Worm (Caenorhabditis elegans) whole organism, L2 larva: ENCODE measurements around the gene B0228.9.

Experiments
- C34F6.9 ChIP-seq: fragments of 150-350 bp; optimal IDR thresholded peaks from 2 replicates; lab custom pipeline; 2014; ENCODE audit warnings: missing biosample characterization, missing genetic modification characterization
- R02D3.7 ChIP-seq: fragments of 150-350 bp; optimal IDR thresholded peaks from 2 replicates; lab custom pipeline; 2014; ENCODE audit warnings: missing biosample characterization, missing genetic modification characterization
- Y55F3AM.14 ChIP-seq: fragments of 200-800 bp; sonication (Bioruptor generic); optimal IDR thresholded peaks from 2 replicates; lab custom pipeline; 2018; ENCODE audit warnings: mild to moderate bottlenecking, missing genetic modification characterization, missing compliant biosample characterization
- ZK546.5 ChIP-seq: sonication (generic microtip); optimal IDR thresholded peaks from 2 replicates; lab custom pipeline; 2017; ENCODE audit warnings: missing biosample characterization, missing genetic modification characterization
- alr-1 ChIP-seq: fragments of 150-350 bp; optimal IDR thresholded peaks from 2 replicates; lab custom pipeline; 2014; ENCODE audit warnings: missing biosample characterization, missing genetic modification characterization
- aly-2 ChIP-seq: fragments of 150-350 bp; optimal IDR thresholded peaks from 2 replicates; lab custom pipeline; 2014; ENCODE audit warnings: missing biosample characterization, missing genetic modification characterization
- ama-1 ChIP-seq: fragments of 150-350 bp; optimal IDR thresholded peaks from 2 replicates; lab custom pipeline; 2018; ENCODE audit warnings: inconsistent platforms
- ceh-16 ChIP-seq: fragments of 150-350 bp; optimal IDR thresholded peaks from 2 replicates; lab custom pipeline; 2014; ENCODE audit warnings: missing biosample characterization, missing genetic modification characterization
- ceh-82 ChIP-seq: fragments of 150-350 bp; optimal IDR thresholded peaks from 2 replicates; lab custom pipeline; 2014; ENCODE audit warnings: missing biosample characterization, missing genetic modification characterization
- crh-2 ChIP-seq: sonication (generic microtip); optimal IDR thresholded peaks from 2 replicates; lab custom pipeline; 2017; ENCODE audit warnings: missing biosample characterization, missing genetic modification characterization
- dmd-4 ChIP-seq: sonication (generic microtip); optimal IDR thresholded peaks from 2 replicates; lab custom pipeline; 2017; ENCODE audit warnings: missing biosample characterization, missing genetic modification characterization
- egl-27 ChIP-seq: sonication (generic microtip); optimal IDR thresholded peaks from 3 replicates; lab custom pipeline; 2017; ENCODE audit warnings: missing biosample characterization, missing genetic modification reagents, missing genetic modification characterization
- elt-1 ChIP-seq: fragments of 150-350 bp; optimal IDR thresholded peaks from 2 replicates; lab custom pipeline; 2014; ENCODE audit warnings: missing biosample characterization, missing genetic modification characterization
- fos-1 ChIP-seq: fragments of 150-350 bp; optimal IDR thresholded peaks from 2 replicates; lab custom pipeline; 2014; ENCODE audit warnings: missing biosample characterization, missing genetic modification characterization
- gmeb-1 ChIP-seq: fragments of 150-350 bp; optimal IDR thresholded peaks from 2 replicates; lab custom pipeline; 2014; ENCODE audit warnings: missing biosample characterization, missing genetic modification characterization
- lin-11 ChIP-seq: fragments of 150-350 bp; sonication (generic microtip); optimal IDR thresholded peaks from 2 replicates; lab custom pipeline; 2014; ENCODE audit warnings: missing biosample characterization, missing genetic modification characterization, inconsistent platforms, mixed read lengths
- lin-13 ChIP-seq: fragments of 150-350 bp; optimal IDR thresholded peaks from 2 replicates; lab custom pipeline; 2014; ENCODE audit warnings: missing biosample characterization, missing genetic modification reagents, missing genetic modification characterization
- lin-39 ChIP-seq: fragments of 150-350 bp; optimal IDR thresholded peaks from 2 replicates; lab custom pipeline; 2014; ENCODE audit warnings: missing biosample characterization, missing genetic modification reagents, missing genetic modification characterization
- lsy-2 ChIP-seq, 2 experiments: fragments of 150-350 bp in 1 of 2; sonication (generic microtip) in 1 of 2; optimal IDR thresholded peaks; 2 replicates each; lab custom pipeline; 2014 to 2017; ENCODE audit warnings: missing biosample characterization in 2 of 2, missing genetic modification characterization in 2 of 2
- mab-5 ChIP-seq: fragments of 150-350 bp; optimal IDR thresholded peaks from 2 replicates; lab custom pipeline; 2014; ENCODE audit warnings: missing biosample characterization, missing genetic modification characterization
- mbf-1 ChIP-seq: sonication (generic microtip); optimal IDR thresholded peaks from 2 replicates; lab custom pipeline; 2017; ENCODE audit warnings: missing biosample characterization, missing genetic modification characterization
- nhr-11 ChIP-seq: fragments of 150-350 bp; optimal IDR thresholded peaks from 2 replicates; lab custom pipeline; 2014; ENCODE audit warnings: missing biosample characterization, missing genetic modification characterization
- nhr-12 ChIP-seq: fragments of 150-350 bp; optimal IDR thresholded peaks from 2 replicates; lab custom pipeline; 2014; ENCODE audit warnings: missing biosample characterization, missing genetic modification characterization
- nhr-129 ChIP-seq: fragments of 150-350 bp; optimal IDR thresholded peaks from 2 replicates; lab custom pipeline; 2014; ENCODE audit warnings: missing biosample characterization, missing genetic modification characterization
- nhr-21 ChIP-seq: fragments of 150-350 bp; optimal IDR thresholded peaks from 2 replicates; lab custom pipeline; 2014; ENCODE audit warnings: missing biosample characterization, missing genetic modification characterization
- nhr-23 ChIP-seq: fragments of 150-350 bp; optimal IDR thresholded peaks from 2 replicates; lab custom pipeline; 2014; ENCODE audit warnings: missing biosample characterization, missing genetic modification reagents, missing genetic modification characterization
- nhr-237 ChIP-seq: fragments of 150-350 bp; optimal IDR thresholded peaks from 2 replicates; lab custom pipeline; 2014; ENCODE audit warnings: missing biosample characterization, missing genetic modification characterization
- nhr-25 ChIP-seq: fragments of 150-350 bp; sonication (generic microtip); optimal IDR thresholded peaks from 3 replicates; lab custom pipeline; 2014; ENCODE audit warnings: missing biosample characterization, missing genetic modification characterization
- nhr-6 ChIP-seq: fragments of 150-350 bp; optimal IDR thresholded peaks from 2 replicates; lab custom pipeline; 2014; ENCODE audit warnings: missing biosample characterization, missing genetic modification characterization
- nhr-77 ChIP-seq: fragments of 150-350 bp; optimal IDR thresholded peaks from 2 replicates; lab custom pipeline; 2014; ENCODE audit warnings: missing biosample characterization, missing genetic modification characterization
- peb-1 ChIP-seq: fragments of 150-350 bp; optimal IDR thresholded peaks from 2 replicates; lab custom pipeline; 2014; ENCODE audit warnings: missing biosample characterization, missing genetic modification characterization
- sem-4 ChIP-seq: fragments of 150-350 bp; optimal IDR thresholded peaks from 2 replicates; lab custom pipeline; 2014; ENCODE audit warnings: missing biosample characterization, missing genetic modification reagents, missing genetic modification characterization
- sma-3 ChIP-seq: sonication (generic microtip); optimal IDR thresholded peaks from 2 replicates; lab custom pipeline; 2016; ENCODE audit warnings: missing genetic modification reagents, missing genetic modification characterization, missing compliant biosample characterization
- snpc-4 ChIP-seq: fragments of 150-350 bp; optimal IDR thresholded peaks from 2 replicates; lab custom pipeline; 2014; ENCODE audit warnings: missing biosample characterization, missing genetic modification characterization
- unc-39 ChIP-seq: fragments of 150-350 bp; optimal IDR thresholded peaks from 2 replicates; lab custom pipeline; 2014; ENCODE audit warnings: missing biosample characterization, missing genetic modification characterization
- unc-55 ChIP-seq: fragments of 150-350 bp; sonication (generic microtip); optimal IDR thresholded peaks from 3 replicates; lab custom pipeline; 2014; ENCODE audit warnings: missing biosample characterization, missing genetic modification reagents, missing genetic modification characterization
- unc-62 ChIP-seq: fragments of 150-350 bp; optimal IDR thresholded peaks from 2 replicates; lab custom pipeline; 2014; ENCODE audit warnings: missing biosample characterization, missing genetic modification reagents, missing genetic modification characterization
- ztf-1 ChIP-seq: fragments of 200-800 bp; sonication (Bioruptor generic); conservative IDR thresholded peaks from 2 replicates; pipeline ENCODE4 v1.3.6; 2022; ENCODE audit warnings: missing genetic modification characterization, missing compliant biosample characterization
- ztf-11 ChIP-seq: sonication (generic microtip); optimal IDR thresholded peaks from 2 replicates; lab custom pipeline; 2017; ENCODE audit warnings: missing biosample characterization, missing genetic modification characterization
- ztf-4 ChIP-seq: fragments of 150-350 bp; optimal IDR thresholded peaks from 2 replicates; lab custom pipeline; 2014; ENCODE audit warnings: missing biosample characterization, missing genetic modification characterization

B0228.9 gene

DNA sequence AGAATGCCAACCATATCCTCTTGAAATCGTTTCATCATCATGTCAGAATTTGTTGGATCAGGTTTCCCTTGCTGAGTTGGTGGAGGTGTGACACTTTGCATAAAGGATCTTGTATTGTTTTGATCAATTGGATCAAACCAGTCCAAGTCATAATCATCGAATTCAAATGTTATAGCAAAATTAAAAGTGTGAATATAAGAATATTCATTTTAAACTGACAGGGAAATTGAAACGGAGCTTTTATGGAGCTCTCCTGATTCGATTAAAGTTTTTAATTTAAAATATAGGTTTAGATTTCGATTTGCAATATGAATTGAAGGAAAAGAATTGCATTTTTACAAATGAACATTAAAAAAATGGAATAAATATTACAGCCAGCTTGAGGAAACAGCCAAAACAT is at the start of gene B0228.9:
Gene B0228.9, minus strand, starts transcription at position 101 of the 400 bp plus-strand sequence.
- TF ChIP-seq unc-39 (tag; lab: Kevin White, UChicago) = no peak
- TF ChIP-seq mbf-1 = no peak
- TF ChIP-seq sem-4 (tag; lab: Kevin White, UChicago) = no peak
- TF ChIP-seq lin-11 = no peak
- no peak for TF ChIP-seq lsy-2 (tag; optimal IDR thresholded peaks at IDR 0.05; lab: Kevin White, UChicago)
- TF ChIP-seq lin-13 (GFP tag; lab: Kevin White, UChicago) = no peak
- TF ChIP-seq unc-62 (GFP tag; lab: Kevin White, UChicago) = no peak
- TF ChIP-seq peb-1 = no peak
- no peak for TF ChIP-seq gmeb-1 (tag; lab: Kevin White, UChicago)
- no peak for TF ChIP-seq R02D3.7
- TF ChIP-seq nhr-21 = no peak
- TF ChIP-seq ama-1 (lab: Kevin White, UChicago) = no peak
- TF ChIP-seq nhr-25 (tag; lab: Kevin White, UChicago) = no peak
- no peak for TF ChIP-seq unc-55 (GFP tag; lab: Kevin White, UChicago)

DNA sequence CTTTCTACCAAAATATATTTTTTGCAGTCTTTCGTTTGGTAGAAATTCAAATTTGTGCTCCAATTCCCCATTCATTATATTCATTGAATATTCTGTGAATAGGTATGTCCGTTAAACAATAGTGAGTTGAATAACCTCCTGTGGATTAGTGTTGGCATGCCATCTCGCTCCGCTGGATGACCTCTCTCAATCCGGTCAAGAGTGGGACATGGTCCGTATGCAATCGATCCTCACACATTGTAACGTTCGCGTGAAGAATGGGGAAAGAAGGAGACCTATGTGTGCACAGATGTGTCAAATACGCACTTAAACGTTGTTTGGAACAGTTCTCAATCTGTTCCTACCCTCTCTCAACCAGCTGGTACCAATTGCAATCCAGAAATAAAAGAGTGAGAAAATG is 49.8 kb upstream of the B0228.9 start:
- TF ChIP-seq R02D3.7 (no peak), nhr-6 (tag; lab: Kevin White, UChicago) (no peak), mab-5 (tag; lab: Kevin White, UChicago) (no peak), peb-1 (no peak), lin-11 (no peak), nhr-23 (tag; lab: Kevin White, UChicago) (no peak), elt-1 (tag; lab: Kevin White, UChicago) (no peak), ztf-1 (GFP tag; lab: Robert Waterston, UW) (no peak), lin-39 (tag; lab: Kevin White, UChicago) (no peak), nhr-11 (tag; lab: Kevin White, UChicago) (no peak), ZK546.5 (tag; lab: Kevin White, UChicago) (no peak), nhr-237 (no peak), ztf-4 (tag; lab: Kevin White, UChicago) (no peak), ceh-16 (tag; lab: Kevin White, UChicago) (no peak)

DNA sequence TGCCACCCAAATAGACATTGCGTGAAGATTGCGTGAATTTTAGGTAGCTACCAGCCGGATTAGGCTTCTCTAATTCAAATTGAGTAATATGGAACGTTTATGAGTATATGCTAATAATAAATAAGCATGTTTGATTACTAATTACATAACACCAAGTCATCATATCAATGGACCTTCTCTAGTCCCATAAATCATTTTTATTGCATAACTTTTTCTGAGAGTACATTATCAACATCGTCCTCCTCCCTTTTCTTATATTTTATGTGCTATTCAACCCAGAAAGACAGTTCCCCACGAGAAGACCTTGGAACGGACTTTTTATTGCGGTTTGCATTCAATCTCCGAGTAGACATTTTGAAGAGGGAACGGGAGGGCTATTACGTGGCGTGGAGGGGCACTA is 48.9 kb upstream of the B0228.9 start:
- no peak for TF ChIP-seq elt-1 (tag; lab: Kevin White, UChicago)
- TF ChIP-seq unc-39 (tag; lab: Kevin White, UChicago) = no peak
- TF ChIP-seq aly-2 = no peak
- no peak for TF ChIP-seq nhr-23 (tag; lab: Kevin White, UChicago)
- TF ChIP-seq unc-62 (GFP tag; lab: Kevin White, UChicago) = no peak
- no peak for TF ChIP-seq alr-1 (tag; lab: Kevin White, UChicago)
- no peak for TF ChIP-seq ztf-11 (tag; lab: Kevin White, UChicago)
- no peak for TF ChIP-seq nhr-6 (tag; lab: Kevin White, UChicago)
- TF ChIP-seq gmeb-1 (tag; lab: Kevin White, UChicago) = no peak
- TF ChIP-seq fos-1 = no peak
- TF ChIP-seq ztf-1 (GFP tag; lab: Robert Waterston, UW) = no peak
- TF ChIP-seq Y55F3AM.14 = no peak
- no peak for TF ChIP-seq C34F6.9 (tag; lab: Kevin White, UChicago)
- no peak for TF ChIP-seq ceh-82
- TF ChIP-seq egl-27 (tag; lab: Kevin White, UChicago) = no peak
- no peak for TF ChIP-seq sma-3 (GFP tag; lab: Kevin White, UChicago)
- no peak for TF ChIP-seq dmd-4
- no peak for TF ChIP-seq lin-39 (tag; lab: Kevin White, UChicago)

DNA sequence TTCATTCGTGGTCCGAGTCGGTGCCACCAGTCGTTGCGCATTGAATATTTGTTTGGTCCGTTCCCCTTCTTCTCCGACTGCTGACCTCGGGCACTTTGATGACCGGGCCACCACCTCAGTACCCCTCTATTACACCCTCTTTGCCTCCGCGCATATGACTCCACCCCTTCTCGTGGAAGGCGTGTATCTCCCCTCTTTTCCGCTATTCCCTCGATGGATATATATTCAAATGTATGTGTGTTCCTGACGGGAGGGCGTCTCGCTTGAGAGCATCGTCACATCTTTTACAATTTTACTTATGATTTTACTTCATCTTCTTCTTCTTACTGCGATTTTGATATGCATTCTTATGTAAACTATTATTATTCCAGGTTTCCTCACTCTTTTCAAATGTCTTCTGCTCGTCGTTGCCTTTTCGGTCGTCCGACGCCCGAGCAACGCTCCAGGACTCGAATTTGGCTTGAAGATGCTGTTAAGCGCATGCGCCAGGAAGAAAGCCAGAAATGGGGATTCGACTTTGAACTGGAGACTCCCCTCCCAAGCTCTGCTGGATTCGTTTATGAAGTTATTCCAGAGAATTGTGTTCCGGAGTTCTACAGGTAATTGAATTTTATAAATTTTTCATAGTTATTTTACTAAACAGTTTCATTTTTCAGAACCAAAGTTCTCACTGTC is 47.5 kb upstream of the B0228.9 start, which contains the start of gene cki-1:
Gene cki-1, plus strand, starts transcription at position 372 of the 675 bp plus-strand sequence.
- TF ChIP-seq ztf-4 (tag; lab: Kevin White, UChicago) = no peak
- no peak for TF ChIP-seq nhr-12 (tag; lab: Kevin White, UChicago)
- TF ChIP-seq dmd-4 = no peak
- no peak for TF ChIP-seq lin-11
- TF ChIP-seq crh-2 = no peak
- no peak for TF ChIP-seq mbf-1
- TF ChIP-seq ceh-82 = no peak
- no peak for TF ChIP-seq lin-39 (tag; lab: Kevin White, UChicago)
- TF ChIP-seq nhr-129 (tag; lab: Kevin White, UChicago) = no peak
- no peak for TF ChIP-seq snpc-4 (tag; lab: Kevin White, UChicago)
- no peak for TF ChIP-seq nhr-23 (tag; lab: Kevin White, UChicago)
- no peak for TF ChIP-seq sem-4 (tag; lab: Kevin White, UChicago)
- no peak for TF ChIP-seq nhr-25 (tag; lab: Kevin White, UChicago)
- TF ChIP-seq unc-39 (tag; lab: Kevin White, UChicago) = no peak
- TF ChIP-seq fos-1 = no peak
- no peak for TF ChIP-seq nhr-6 (tag; lab: Kevin White, UChicago)
- TF ChIP-seq unc-62 (GFP tag; lab: Kevin White, UChicago) = no peak
- no peak for TF ChIP-seq nhr-77 (tag; lab: Kevin White, UChicago)
- TF ChIP-seq nhr-11 (tag; lab: Kevin White, UChicago) = no peak
